Fruit fly (Drosophila melanogaster): ENCODE results near the gene Gk2.

Gk2 gene

dm6 chr3L:1738375-1739328 is at the start of gene Gk2:
Gk2 (plus strand) TSS chr3L:1738407.
- TF ChIP-seq Dll (optimal IDR thresholded peaks at IDR 0.05) (no peak), psq (optimal IDR thresholded peaks at IDR 0.05) (no peak), CG8478 (optimal IDR thresholded peaks at IDR 0.05) (no peak), EcR (GFP tag; optimal IDR thresholded peaks at IDR 0.05) (no peak), pan (optimal IDR thresholded peaks at IDR 0.05) (no peak), usp (GFP tag; optimal IDR thresholded peaks at IDR 0.05) (no peak)

- no peak for TF ChIP-seq psq (optimal IDR thresholded peaks at IDR 0.05)
- no peak for TF ChIP-seq EcR (GFP tag; optimal IDR thresholded peaks at IDR 0.05)
- TF ChIP-seq usp (GFP tag; optimal IDR thresholded peaks at IDR 0.05): no peak
- no peak for TF ChIP-seq CG8478 (optimal IDR thresholded peaks at IDR 0.05)
- TF ChIP-seq Dll (optimal IDR thresholded peaks at IDR 0.05): no peak
- no peak for TF ChIP-seq pan (optimal IDR thresholded peaks at IDR 0.05)
Measured at dm6 chr3L:1688569-1688968, 49.6 kb upstream of the Gk2 start.

- TF ChIP-seq EcR (GFP tag; optimal IDR thresholded peaks at IDR 0.05): no peak
- TF ChIP-seq pan (optimal IDR thresholded peaks at IDR 0.05): no peak
- no peak for TF ChIP-seq psq (optimal IDR thresholded peaks at IDR 0.05)
- TF ChIP-seq Dll (optimal IDR thresholded peaks at IDR 0.05): no peak
- TF ChIP-seq usp (GFP tag; optimal IDR thresholded peaks at IDR 0.05): no peak
- no peak for TF ChIP-seq CG8478 (optimal IDR thresholded peaks at IDR 0.05)
Measured at dm6 chr3L:1690727-1691413, 47.3 kb upstream of the Gk2 start.

dm6 chr3L:1692122-1692786 is 46.0 kb upstream of the Gk2 start:
- TF ChIP-seq EcR (GFP tag; optimal IDR thresholded peaks at IDR 0.05) (peak in 1 of 2 experiments; percentile 18), usp (GFP tag; optimal IDR thresholded peaks at IDR 0.05) (no peak)

- no peak for TF ChIP-seq usp (GFP tag; optimal IDR thresholded peaks at IDR 0.05)
- TF ChIP-seq psq (optimal IDR thresholded peaks at IDR 0.05): no peak
- TF ChIP-seq CG8478 (optimal IDR thresholded peaks at IDR 0.05): no peak
- no peak for TF ChIP-seq pan (optimal IDR thresholded peaks at IDR 0.05)
- no peak for TF ChIP-seq EcR (GFP tag; optimal IDR thresholded peaks at IDR 0.05)
- TF ChIP-seq Dll (optimal IDR thresholded peaks at IDR 0.05): no peak
Measured at dm6 chr3L:1692859-1693258, 45.3 kb upstream of the Gk2 start.

- TF ChIP-seq pan (optimal IDR thresholded peaks at IDR 0.05) (no peak), EcR (GFP tag; optimal IDR thresholded peaks at IDR 0.05) (no peak), Dll (optimal IDR thresholded peaks at IDR 0.05) (no peak), CG8478 (optimal IDR thresholded peaks at IDR 0.05) (no peak), usp (GFP tag; optimal IDR thresholded peaks at IDR 0.05) (no peak), psq (optimal IDR thresholded peaks at IDR 0.05) (no peak)
Measured at dm6 chr3L:1694317-1694716, 43.9 kb upstream of the Gk2 start, which contains the start of gene CG12011. CG12011 (plus strand) TSS chr3L:1694617.

dm6 chr3L:1702367-1702927 is 35.8 kb upstream of the Gk2 start, which contains the start of gene CG13931:
CG13931 (minus strand) TSS chr3L:1702407.
- TF ChIP-seq psq (optimal IDR thresholded peaks at IDR 0.05): no peak
- TF ChIP-seq usp (GFP tag; optimal IDR thresholded peaks at IDR 0.05): no peak
- no peak for TF ChIP-seq Dll (optimal IDR thresholded peaks at IDR 0.05)
- no peak for TF ChIP-seq pan (optimal IDR thresholded peaks at IDR 0.05)
- TF ChIP-seq CG8478 (optimal IDR thresholded peaks at IDR 0.05): no peak
- TF ChIP-seq EcR (GFP tag; optimal IDR thresholded peaks at IDR 0.05): no peak

dm6 chr3L:1709161-1709560 is 29.0 kb upstream of the Gk2 start:
- no peak for TF ChIP-seq Dll (optimal IDR thresholded peaks at IDR 0.05)
- TF ChIP-seq EcR (GFP tag; optimal IDR thresholded peaks at IDR 0.05): no peak
- no peak for TF ChIP-seq pan (optimal IDR thresholded peaks at IDR 0.05)
- TF ChIP-seq psq (optimal IDR thresholded peaks at IDR 0.05): no peak

- TF ChIP-seq psq (optimal IDR thresholded peaks at IDR 0.05): no peak
- TF ChIP-seq Dll (optimal IDR thresholded peaks at IDR 0.05): no peak
Measured at dm6 chr3L:1710562-1710961, 27.6 kb upstream of the Gk2 start.

dm6 chr3L:1711218-1711617 is 27.0 kb upstream of the Gk2 start:
- TF ChIP-seq psq (optimal IDR thresholded peaks at IDR 0.05): no peak
- TF ChIP-seq CG8478 (optimal IDR thresholded peaks at IDR 0.05): no peak
- TF ChIP-seq EcR (GFP tag; optimal IDR thresholded peaks at IDR 0.05): no peak

- no peak for TF ChIP-seq CG8478 (optimal IDR thresholded peaks at IDR 0.05)
- TF ChIP-seq psq (optimal IDR thresholded peaks at IDR 0.05): no peak
- no peak for TF ChIP-seq Dll (optimal IDR thresholded peaks at IDR 0.05)
- no peak for TF ChIP-seq pan (optimal IDR thresholded peaks at IDR 0.05)
- TF ChIP-seq usp (GFP tag; optimal IDR thresholded peaks at IDR 0.05): no peak
- no peak for TF ChIP-seq EcR (GFP tag; optimal IDR thresholded peaks at IDR 0.05)
Measured at dm6 chr3L:1723053-1723452, 15.2 kb upstream of the Gk2 start, which contains the start of gene CG18171. CG18171 (minus strand) TSS chr3L:1723153.

- TF ChIP-seq psq (optimal IDR thresholded peaks at IDR 0.05) (no peak), usp (GFP tag; optimal IDR thresholded peaks at IDR 0.05) (no peak), CG8478 (optimal IDR thresholded peaks at IDR 0.05) (no peak), pan (optimal IDR thresholded peaks at IDR 0.05) (no peak), Dll (optimal IDR thresholded peaks at IDR 0.05) (no peak), EcR (GFP tag; optimal IDR thresholded peaks at IDR 0.05) (no peak)
Measured at dm6 chr3L:1724090-1724489, 14.1 kb upstream of the Gk2 start, which contains the start of gene CG12035. CG12035 (plus strand) TSS chr3L:1724390.

Data from whole organism.